Fruit fly (Drosophila melanogaster): ENCODE measurements around the gene CG43163.

- TF ChIP-seq Pif1B (GFP tag; optimal IDR thresholded peaks at IDR 0.05) (no peak), CG34367 (tag; optimal IDR thresholded peaks at IDR 0.05) (no peak)
Measured at dm6 chr3L:8459615-8460004, 47.3 kb downstream of the CG43163 start.

Measured in whole organism, pupa.